Fruit fly (Drosophila melanogaster) whole organism, embryonic: ENCODE data around the gene ich.

Experiments
- Abd-B ChIP-seq: fragments of 200-800 bp; sonication (Bioruptor generic); optimal IDR thresholded peaks from 2 replicates; lab custom pipeline; 2018; ENCODE audit warnings: missing biosample characterization, mild to moderate bottlenecking, missing genetic modification characterization, moderate library complexity
- Atf6 ChIP-seq: fragments of 200-800 bp; sonication (Bioruptor generic); IDR thresholded peaks from 2 replicates; pipeline ENCODE4 v1.3.6; 2022; ENCODE audit warnings: missing biosample characterization, missing genetic modification characterization
- B-H1 ChIP-seq: fragments of 200-800 bp; sonication (Bioruptor generic); IDR thresholded peaks from 3 replicates; pipeline ENCODE4 v1.3.6; 2022; ENCODE audit warnings: missing biosample characterization, missing genetic modification characterization
- CG10267 ChIP-seq: fragments of 200-800 bp; sonication (Bioruptor generic); optimal IDR thresholded peaks from 2 replicates; lab custom pipeline; 2018; ENCODE audit warnings: missing biosample characterization, mild to moderate bottlenecking, missing genetic modification characterization, moderate library complexity
- CG10979 ChIP-seq: fragments of 200-800 bp; sonication (Bioruptor generic); optimal IDR thresholded peaks from 2 replicates; lab custom pipeline; 2018; ENCODE audit warnings: missing biosample characterization, mild to moderate bottlenecking, missing genetic modification characterization, moderate library complexity
- CG11085 ChIP-seq: fragments of 200-800 bp; sonication (Bioruptor generic); IDR thresholded peaks from 2 replicates; pipeline ENCODE4 v1.3.6; 2022; ENCODE audit warnings: missing biosample characterization, missing genetic modification characterization
- CG11456 ChIP-seq: fragments of 200-800 bp; sonication (Bioruptor generic); IDR thresholded peaks from 3 replicates; pipeline ENCODE4 v1.3.6; 2022; ENCODE audit warnings: missing biosample characterization, missing genetic modification characterization
- CG12659 ChIP-seq: fragments of 200-800 bp; sonication (Bioruptor generic); optimal IDR thresholded peaks from 3 replicates; lab custom pipeline; 2017; ENCODE audit warnings: mild to moderate bottlenecking, missing biosample characterization, missing genetic modification reagents, missing genetic modification characterization
- CG13624 ChIP-seq: fragments of 200-800 bp; sonication (Bioruptor generic); optimal IDR thresholded peaks from 2 replicates; lab custom pipeline; 2016; ENCODE audit warnings: missing biosample characterization, missing genetic modification characterization
- CG14965 ChIP-seq: fragments of 200-800 bp; sonication (Bioruptor generic); optimal IDR thresholded peaks from 2 replicates; lab custom pipeline; 2016; ENCODE audit warnings: missing biosample characterization, missing genetic modification characterization, borderline replicate concordance
- CG1529 ChIP-seq: fragments of 200-800 bp; sonication (Bioruptor generic); optimal IDR thresholded peaks from 3 replicates; lab custom pipeline; 2018; ENCODE audit warnings: missing biosample characterization, missing genetic modification characterization
- CG15601 ChIP-seq: fragments of 200-800 bp; sonication (Bioruptor generic); optimal IDR thresholded peaks from 3 replicates; lab custom pipeline; 2019; ENCODE audit warnings: missing biosample characterization, mild to moderate bottlenecking, missing genetic modification characterization, moderate library complexity
- CG18619 ChIP-seq: fragments of 200-800 bp; sonication (Bioruptor generic); optimal IDR thresholded peaks from 3 replicates; lab custom pipeline; 2017; ENCODE audit warnings: missing biosample characterization, mild to moderate bottlenecking, missing genetic modification characterization
- CG31441 ChIP-seq: fragments of 200-800 bp; sonication (Bioruptor generic); IDR thresholded peaks from 2 replicates; pipeline ENCODE4 v1.3.6; 2022; ENCODE audit warnings: missing biosample characterization, missing genetic modification characterization
- CG3163 ChIP-seq: fragments of 200-800 bp; sonication (Bioruptor generic); optimal IDR thresholded peaks from 3 replicates; lab custom pipeline; 2016; ENCODE audit warnings: missing biosample characterization, missing genetic modification characterization
- CG32772 ChIP-seq: fragments of 200-800 bp; sonication (Bioruptor generic); IDR thresholded peaks from 2 replicates; pipeline ENCODE4 v1.3.6; 2022; ENCODE audit warnings: missing biosample characterization, missing genetic modification characterization
- CG33213 ChIP-seq: fragments of 200-800 bp; sonication (Bioruptor generic); optimal IDR thresholded peaks from 3 replicates; lab custom pipeline; 2016; ENCODE audit warnings: missing biosample characterization, missing genetic modification characterization
- CG6254 ChIP-seq: fragments of 200-800 bp; sonication (Bioruptor generic); optimal IDR thresholded peaks from 3 replicates; lab custom pipeline; 2017; ENCODE audit warnings: mild to moderate bottlenecking, missing biosample characterization, missing genetic modification reagents, missing genetic modification characterization
- CG9437 ChIP-seq: fragments of 200-800 bp; sonication (Bioruptor generic); optimal IDR thresholded peaks from 2 replicates; lab custom pipeline; 2018; ENCODE audit warnings: missing biosample characterization, mild to moderate bottlenecking, missing genetic modification characterization
- CG9817 ChIP-seq: fragments of 200-800 bp; sonication (Bioruptor generic); optimal IDR thresholded peaks from 2 replicates; lab custom pipeline; 2018; ENCODE audit warnings: missing biosample characterization, mild to moderate bottlenecking, missing genetic modification characterization, moderate library complexity
- Camta ChIP-seq: fragments of 200-800 bp; sonication (Bioruptor generic); optimal IDR thresholded peaks from 2 replicates; lab custom pipeline; 2016; ENCODE audit warnings: missing biosample characterization, missing genetic modification characterization
- Deaf1 ChIP-seq: fragments of 200-800 bp; optimal IDR thresholded peaks from 3 replicates; lab custom pipeline; 2019; ENCODE audit warnings: missing biosample characterization, mild to moderate bottlenecking, missing genetic modification characterization, moderate library complexity
- Doc2 ChIP-seq: fragments of 200-800 bp; sonication (Bioruptor generic); IDR thresholded peaks from 2 replicates; pipeline ENCODE4 v1.3.6; 2022; ENCODE audit warnings: missing biosample characterization, missing genetic modification characterization
- E2f1 ChIP-seq: fragments of 200-800 bp; sonication (Bioruptor generic); IDR thresholded peaks from 2 replicates; pipeline ENCODE4 v1.3.6; 2022; ENCODE audit warnings: missing biosample characterization, missing genetic modification characterization
- Hr3 ChIP-seq: fragments of 200-800 bp; sonication (Bioruptor generic); optimal IDR thresholded peaks from 3 replicates; lab custom pipeline; 2016; ENCODE audit warnings: missing biosample characterization, missing genetic modification characterization
- Jarid2 ChIP-seq: fragments of 200-800 bp; sonication (Bioruptor generic); optimal IDR thresholded peaks from 3 replicates; lab custom pipeline; 2017; ENCODE audit warnings: mild to moderate bottlenecking, missing biosample characterization, missing genetic modification reagents, missing genetic modification characterization
- Lhr ChIP-seq: fragments of 200-800 bp; sonication (Bioruptor generic); optimal IDR thresholded peaks from 3 replicates; lab custom pipeline; 2017; ENCODE audit warnings: mild to moderate bottlenecking, missing biosample characterization, missing genetic modification reagents, missing genetic modification characterization
- Lim3 ChIP-seq: fragments of 200-800 bp; sonication (Bioruptor generic); IDR thresholded peaks from 2 replicates; pipeline ENCODE4 v1.3.6; 2022; ENCODE audit warnings: missing biosample characterization, missing genetic modification characterization
- Neu2 ChIP-seq: fragments of 200-800 bp; sonication (Bioruptor generic); optimal IDR thresholded peaks from 3 replicates; lab custom pipeline; 2016; ENCODE audit warnings: missing biosample characterization, missing genetic modification characterization, borderline replicate concordance
- Oaz ChIP-seq: fragments of 200-800 bp; sonication (Bioruptor generic); IDR thresholded peaks from 2 replicates; pipeline ENCODE4 v1.3.6; 2022; ENCODE audit warnings: missing biosample characterization, missing genetic modification characterization
- Poxn ChIP-seq: fragments of 200-800 bp; sonication (Bioruptor generic); IDR thresholded peaks from 2 replicates; pipeline ENCODE4 v1.3.6; 2022; ENCODE audit warnings: missing biosample characterization, missing genetic modification characterization
- Xbp1 ChIP-seq: fragments of 200-800 bp; sonication (Bioruptor generic); optimal IDR thresholded peaks from 3 replicates; lab custom pipeline; 2016; ENCODE audit warnings: missing biosample characterization, mild to moderate bottlenecking, missing genetic modification characterization
- bcd ChIP-seq: fragments of 200-800 bp; sonication (Bioruptor generic); optimal IDR thresholded peaks from 2 replicates; lab custom pipeline; 2017; ENCODE audit warnings: missing biosample characterization, mild to moderate bottlenecking, missing genetic modification characterization
- cg ChIP-seq: fragments of 200-800 bp; sonication (Bioruptor generic); optimal IDR thresholded peaks from 3 replicates; lab custom pipeline; 2019; ENCODE audit warnings: missing biosample characterization, mild to moderate bottlenecking, missing genetic modification characterization, moderate library complexity
- crol ChIP-seq: fragments of 200-800 bp; sonication (Bioruptor generic); IDR thresholded peaks from 2 replicates; pipeline ENCODE4 v1.3.6; 2022; ENCODE audit warnings: missing biosample characterization, missing genetic modification characterization
- dimm ChIP-seq: fragments of 200-800 bp; sonication (Bioruptor generic); IDR thresholded peaks from 2 replicates; pipeline ENCODE4 v1.3.6; 2022; ENCODE audit warnings: missing biosample characterization, missing genetic modification characterization
- dmrt11E ChIP-seq: fragments of 200-800 bp; sonication (Bioruptor generic); optimal IDR thresholded peaks from 3 replicates; lab custom pipeline; 2018; ENCODE audit warnings: missing biosample characterization, mild to moderate bottlenecking, missing genetic modification characterization, moderate library complexity
- emc ChIP-seq: fragments of 200-800 bp; sonication (Bioruptor generic); optimal IDR thresholded peaks from 2 replicates; lab custom pipeline; 2016; ENCODE audit warnings: missing biosample characterization, missing genetic modification characterization
- h ChIP-seq: fragments of >200 bp; optimal IDR thresholded peaks from 2 replicates; lab custom pipeline; 2017
- hb ChIP-seq: fragments of 200-800 bp; sonication (Bioruptor generic); IDR thresholded peaks from 3 replicates; pipeline ENCODE4 v1.3.6; 2022; ENCODE audit warnings: missing biosample characterization, missing genetic modification characterization; ENCODE audit not compliant: partially characterized antibody
- lola ChIP-seq, 3 experiments: fragments of >200 bp in 2 of 3; fragments of 200-800 bp in 1 of 3; sonication (Bioruptor generic) in 1 of 3; optimal IDR thresholded peaks; 2 replicates each; lab custom pipeline; 2017 to 2019; ENCODE audit warnings: missing biosample characterization in 3 of 3, missing genetic modification characterization in 3 of 3, mild to moderate bottlenecking in 1 of 3, moderate library complexity in 1 of 3
- maf-S ChIP-seq: fragments of 200-800 bp; sonication (Bioruptor generic); optimal IDR thresholded peaks from 2 replicates; lab custom pipeline; 2016; ENCODE audit warnings: missing biosample characterization, missing genetic modification characterization
- nau ChIP-seq: fragments of 200-800 bp; sonication (Bioruptor generic); optimal IDR thresholded peaks from 3 replicates; lab custom pipeline; 2017; ENCODE audit warnings: missing biosample characterization, mild to moderate bottlenecking, missing genetic modification characterization, missing genetic modification reagents
- pita ChIP-seq: fragments of 200-800 bp; sonication (Bioruptor generic); optimal IDR thresholded peaks from 2 replicates; lab custom pipeline; 2017; ENCODE audit warnings: missing biosample characterization, mild to moderate bottlenecking, missing genetic modification characterization
- ro ChIP-seq: fragments of 200-800 bp; sonication (Bioruptor generic); IDR thresholded peaks from 2 replicates; pipeline ENCODE4 v1.3.6; 2022; ENCODE audit warnings: missing biosample characterization, missing genetic modification characterization
- sd ChIP-seq: fragments of 200-800 bp; sonication (Bioruptor generic); optimal IDR thresholded peaks from 3 replicates; lab custom pipeline; 2018; ENCODE audit warnings: missing biosample characterization, mild to moderate bottlenecking, missing genetic modification characterization, moderate library complexity
- sima ChIP-seq: fragments of 200-800 bp; sonication (Bioruptor generic); optimal IDR thresholded peaks from 2 replicates; lab custom pipeline; 2016; ENCODE audit warnings: missing biosample characterization, missing genetic modification characterization
- sr ChIP-seq: fragments of 200-800 bp; sonication (Bioruptor generic); IDR thresholded peaks from 3 replicates; pipeline ENCODE4 v1.3.6; 2022; ENCODE audit warnings: missing biosample characterization, missing genetic modification characterization
- twi ChIP-seq: fragments of 200-800 bp; optimal IDR thresholded peaks from 2 replicates; lab custom pipeline; 2019; ENCODE audit warnings: missing biosample characterization, mild to moderate bottlenecking, missing genetic modification characterization, moderate library complexity

The ich gene

dm6 chr3R:8927817-8928625 is 34.8 kb downstream of the ich start (continued):
- TF ChIP-seq sr (GFP tag; lab: Robert Waterston, UW) (no peak), hb (GFP tag; lab: Robert Waterston, UW) (no peak), E2f1 (peak; percentile 59; the same call in 1 of the 2 replicates), cg (peak; percentile 51), CG3163 (GFP tag; lab: Kevin White, UChicago) (peak; percentile 41), CG15601 (peak; percentile 71), ro (GFP tag; lab: Robert Waterston, UW) (no peak), Deaf1 (tag; lab: Kevin White, UChicago) (peak; percentile 38), CG31441 (GFP tag; lab: Robert Waterston, UW) (peak; percentile 87), sima (GFP tag; lab: Kevin White, UChicago) (no peak), CG14965 (GFP tag; lab: Kevin White, UChicago) (no peak), CG32772 (GFP tag; lab: Robert Waterston, UW) (peak; percentile 52), Lhr (GFP tag; lab: Kevin White, UChicago) (peak; percentile 32), CG12659 (GFP tag; lab: Kevin White, UChicago) (peak; percentile 62), Neu2 (GFP tag; lab: Kevin White, UChicago) (peak; percentile 61), Hr3 (GFP tag; lab: Kevin White, UChicago) (peak; percentile 54), CG1529 (GFP tag; lab: Kevin White, UChicago) (peak; percentile 62), Poxn (GFP tag; lab: Robert Waterston, UW) (no peak), CG9817 (tag; lab: Kevin White, UChicago) (peak; percentile 61), CG11085 (GFP tag; lab: Robert Waterston, UW) (no peak), lola (GFP tag; optimal IDR thresholded peaks at IDR 0.05; lab: Kevin White, UChicago) (peak in 1 of 3 experiments; percentile 86), Oaz (GFP tag; lab: Robert Waterston, UW) (no peak), Abd-B (peak; percentile 52), nau (GFP tag; lab: Kevin White, UChicago) (peak; percentile 44), Doc2 (GFP tag; lab: Robert Waterston, UW) (no peak), CG6254 (GFP tag; lab: Kevin White, UChicago) (peak; percentile 77), sd (tag; lab: Kevin White, UChicago) (no peak), Xbp1 (GFP tag; lab: Kevin White, UChicago) (peak; percentile 67), Atf6 (GFP tag; lab: Robert Waterston, UW) (peak; percentile 11; the same call in 1 of the 2 replicates), Jarid2 (peak; percentile 41), Camta (GFP tag; lab: Kevin White, UChicago) (peak; percentile 67), h (lab: Kevin White, UChicago) (no peak), maf-S (no peak), crol (GFP tag; lab: Robert Waterston, UW) (peak; percentile 81), CG10267 (tag; lab: Kevin White, UChicago) (peak; percentile 79), twi (tag; lab: Kevin White, UChicago) (peak; percentile 67), CG18619 (peak; percentile 53), B-H1 (GFP tag; lab: Robert Waterston, UW) (peak; percentile 29; the same call in 1 of the 3 replicates), CG11456 (GFP tag; lab: Robert Waterston, UW) (peak; percentile 77; the same call in 2 of the 3 replicates), CG10979 (tag; lab: Kevin White, UChicago) (peak; percentile 96), CG9437 (peak; percentile 66), bcd (GFP tag; lab: Kevin White, UChicago) (peak; percentile 65), emc (GFP tag; lab: Kevin White, UChicago) (no peak), dmrt11E (tag; lab: Kevin White, UChicago) (peak; percentile 92), CG13624 (GFP tag; lab: Kevin White, UChicago) (peak; percentile 41), Lim3 (GFP tag; lab: Robert Waterston, UW) (no peak), dimm (no peak), CG33213 (GFP tag; lab: Kevin White, UChicago) (peak; percentile 25), pita (GFP tag; lab: Kevin White, UChicago) (no peak)
